Worm (Caenorhabditis elegans): ENCODE results near the gene snu-23.
A peak's percentile ranks its signal among the peaks of the same experiment; 100 is the strongest.

DNA sequence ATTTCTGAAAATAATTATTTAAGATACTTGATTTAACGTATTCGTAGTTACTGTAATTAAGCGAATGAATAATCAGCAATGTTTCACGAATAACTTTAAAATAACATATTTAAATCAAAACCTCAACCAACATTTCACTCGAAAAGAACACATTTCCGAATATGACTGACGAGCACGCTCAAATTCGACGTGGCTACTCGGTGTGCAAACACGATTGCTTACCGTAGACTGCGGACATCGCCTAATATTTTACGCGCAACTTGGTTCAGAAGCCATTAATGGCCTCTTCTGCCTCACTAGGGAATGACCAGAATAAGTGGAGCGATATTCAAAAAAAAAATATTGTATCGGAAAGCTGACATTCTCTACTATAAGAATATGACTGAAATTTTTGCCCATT is at the start of gene snu-23:
- TF ChIP-seq ceh-88 (GFP tag; IDR thresholded peaks at IDR 0.05), result no peak
- TF ChIP-seq nhr-28 (tag; optimal IDR thresholded peaks at IDR 0.05), result no peak
- peak; percentile 10 to 48 (median 17) for TF ChIP-seq dpl-1 (GFP tag; optimal IDR thresholded peaks at IDR 0.05)
- no peak for TF ChIP-seq efl-3 (GFP tag; optimal IDR thresholded peaks at IDR 0.05)
- TF ChIP-seq egl-27 (tag; optimal IDR thresholded peaks at IDR 0.05), result no peak
- no peak for TF ChIP-seq elt-3 (tag; optimal IDR thresholded peaks at IDR 0.05)
- TF ChIP-seq nhr-19 (GFP tag; conservative IDR thresholded peaks at IDR 0.05), result no peak
- no peak for TF ChIP-seq unc-86 (tag; optimal IDR thresholded peaks at IDR 0.05)
- no peak for TF ChIP-seq snpc-4 (tag; optimal IDR thresholded peaks at IDR 0.05)
- no peak for TF ChIP-seq nhr-237 (tag; optimal IDR thresholded peaks at IDR 0.05)

Measured in whole organism, L1 larva.